Worm (Caenorhabditis elegans) whole organism, young adult: ENCODE results near the gene T06C12.12.
A peak's percentile ranks its signal among the peaks of the same experiment; 100 is the strongest.

Source experiments
- B0019.2 ChIP-seq: fragments of 200-800 bp; sonication (Bioruptor generic); conservative IDR thresholded peaks from 2 replicates; pipeline ENCODE4 v1.3.6; 2022; ENCODE audit warnings: missing genetic modification reagents, missing genetic modification characterization, missing compliant biosample characterization
- B0261.1 ChIP-seq: sonication (generic microtip); optimal IDR thresholded peaks from 2 replicates; lab custom pipeline; 2016; ENCODE audit warnings: mild to moderate bottlenecking, missing genetic modification characterization, moderate library complexity, missing compliant biosample characterization
- B0336.3 ChIP-seq: fragments of 200-800 bp; sonication (Bioruptor generic); IDR thresholded peaks from 2 replicates; pipeline ENCODE4 v1.3.6; 2022; ENCODE audit warnings: missing genetic modification characterization, missing compliant biosample characterization
- F23B12.7 ChIP-seq: sonication (generic microtip); optimal IDR thresholded peaks from 2 replicates; lab custom pipeline; 2017; ENCODE audit warnings: missing genetic modification characterization, mild to moderate bottlenecking, missing compliant biosample characterization, antibody characterized with exemption, moderate library complexity; ENCODE audit not compliant: insufficient read depth
- F49E8.2 ChIP-seq: sonication (generic microtip); optimal IDR thresholded peaks from 3 replicates; lab custom pipeline; 2017; ENCODE audit warnings: missing genetic modification characterization, mild to moderate bottlenecking, missing compliant biosample characterization, antibody characterized with exemption, moderate library complexity; ENCODE audit not compliant: insufficient read depth
- F57A8.1 ChIP-seq: fragments of 200-800 bp; sonication (Bioruptor generic); optimal IDR thresholded peaks from 2 replicates; lab custom pipeline; 2018; ENCODE audit warnings: mild to moderate bottlenecking, missing genetic modification characterization, moderate library complexity, missing compliant biosample characterization
- F57C9.4 ChIP-seq: sonication (generic microtip); optimal IDR thresholded peaks from 2 replicates; lab custom pipeline; 2017; ENCODE audit warnings: mild to moderate bottlenecking, missing genetic modification characterization, missing compliant biosample characterization
- K11D2.4 ChIP-seq: fragments of 200-800 bp; sonication (Bioruptor generic); IDR thresholded peaks from 2 replicates; pipeline ENCODE4 v1.3.6; 2022; ENCODE audit warnings: missing genetic modification reagents, missing genetic modification characterization, missing compliant biosample characterization
- T07F8.4 ChIP-seq: sonication (generic microtip); optimal IDR thresholded peaks from 2 replicates; lab custom pipeline; 2016; ENCODE audit warnings: mild to moderate bottlenecking, missing genetic modification characterization, moderate library complexity, missing compliant biosample characterization
- Y53F4B.3 ChIP-seq: fragments of 200-800 bp; sonication (Bioruptor generic); IDR thresholded peaks from 2 replicates; pipeline ENCODE4 v1.3.6; 2022; ENCODE audit warnings: missing genetic modification reagents, missing genetic modification characterization, missing compliant biosample characterization
- Y79H2A.3 ChIP-seq: fragments of 200-800 bp; sonication (Bioruptor generic); conservative IDR thresholded peaks from 2 replicates; pipeline ENCODE4 v1.3.6; 2022; ENCODE audit warnings: missing genetic modification reagents, missing genetic modification characterization, missing compliant biosample characterization
- attf-3 ChIP-seq: fragments of 200-800 bp; sonication (Bioruptor generic); conservative IDR thresholded peaks from 2 replicates; pipeline ENCODE4 v1.3.6; 2022; ENCODE audit warnings: missing genetic modification reagents, missing genetic modification characterization, missing compliant biosample characterization
- bed-1 ChIP-seq: fragments of 200-800 bp; sonication (Bioruptor generic); IDR thresholded peaks from 2 replicates; pipeline ENCODE4 v1.3.6; 2022; ENCODE audit warnings: missing genetic modification reagents, missing genetic modification characterization, missing compliant biosample characterization
- bed-2 ChIP-seq: fragments of 200-800 bp; sonication (Bioruptor generic); IDR thresholded peaks from 2 replicates; pipeline ENCODE4 v1.3.6; 2022; ENCODE audit warnings: missing genetic modification reagents, missing genetic modification characterization, missing compliant biosample characterization
- cebp-2 ChIP-seq: fragments of 200-800 bp; sonication (Bioruptor generic); IDR thresholded peaks from 2 replicates; pipeline ENCODE4 v1.3.6; 2022; ENCODE audit warnings: missing genetic modification characterization, missing compliant biosample characterization
- ceh-40 ChIP-seq: fragments of 200-800 bp; sonication (Bioruptor generic); IDR thresholded peaks from 2 replicates; pipeline ENCODE4 v1.3.6; 2022; ENCODE audit warnings: missing genetic modification characterization, missing compliant biosample characterization
- ceh-58 ChIP-seq: fragments of 200-800 bp; sonication (Bioruptor generic); IDR thresholded peaks from 2 replicates; pipeline ENCODE4 v1.3.6; 2022; ENCODE audit warnings: missing genetic modification characterization, missing compliant biosample characterization
- chd-7 ChIP-seq: sonication (generic microtip); optimal IDR thresholded peaks from 2 replicates; lab custom pipeline; 2016; ENCODE audit warnings: mild to moderate bottlenecking, missing genetic modification characterization, moderate library complexity, missing compliant biosample characterization
- dpl-1 ChIP-seq: fragments of 150-350 bp; optimal IDR thresholded peaks from 2 replicates; lab custom pipeline; 2014; ENCODE audit warnings: missing biosample characterization, missing genetic modification reagents, missing genetic modification characterization
- efl-1 ChIP-seq: fragments of 150-350 bp; optimal IDR thresholded peaks from 2 replicates; lab custom pipeline; 2014; ENCODE audit warnings: missing biosample characterization, missing genetic modification reagents, missing genetic modification characterization
- egl-18 ChIP-seq: fragments of 200-800 bp; sonication (Bioruptor generic); IDR thresholded peaks from 2 replicates; pipeline ENCODE4 v1.3.6; 2022; ENCODE audit warnings: missing genetic modification reagents, missing genetic modification characterization, missing compliant biosample characterization
- ekl-4 ChIP-seq: fragments of 200-800 bp; sonication (Bioruptor generic); IDR thresholded peaks from 2 replicates; pipeline ENCODE4 v1.3.6; 2022; ENCODE audit warnings: missing genetic modification reagents, missing genetic modification characterization, missing compliant biosample characterization
- fkh-3 ChIP-seq: sonication (generic microtip); optimal IDR thresholded peaks from 2 replicates; lab custom pipeline; 2016; ENCODE audit warnings: mild to moderate bottlenecking, missing genetic modification characterization, missing compliant biosample characterization
- hmg-1.2 ChIP-seq: fragments of 200-800 bp; sonication (Bioruptor generic); IDR thresholded peaks from 2 replicates; pipeline ENCODE4 v1.3.6; 2022; ENCODE audit warnings: missing genetic modification reagents, missing genetic modification characterization, missing compliant biosample characterization
- hrde-1 ChIP-seq: sonication (generic microtip); optimal IDR thresholded peaks from 2 replicates; lab custom pipeline; 2016; ENCODE audit warnings: missing genetic modification characterization, mild to moderate bottlenecking, missing compliant biosample characterization, moderate library complexity, missing genotype, missing genetic modification reagents, borderline replicate concordance
- let-607 ChIP-seq, 2 experiments: fragments of 200-800 bp in 1 of 2; sonication (Bioruptor generic) in 1 of 2; sonication (generic microtip) in 1 of 2; optimal IDR thresholded peaks; 2 replicates each; lab custom pipeline; 2016 to 2018; ENCODE audit warnings: mild to moderate bottlenecking in 2 of 2, missing compliant biosample characterization in 2 of 2, missing genetic modification characterization in 2 of 2, moderate library complexity in 2 of 2, missing genotype in 1 of 2
- lin-35 ChIP-seq, 3 experiments: fragments of 150-350 bp in 2 of 3; sonication (generic microtip) in 1 of 3; optimal IDR thresholded peaks; 2 replicates each; lab custom pipeline; 2014 to 2018; ENCODE audit warnings: missing biosample characterization in 3 of 3, missing genetic modification characterization in 3 of 3, missing genetic modification reagents in 3 of 3
- lin-40 ChIP-seq: sonication (generic microtip); optimal IDR thresholded peaks from 2 replicates; lab custom pipeline; 2016; ENCODE audit warnings: missing genetic modification characterization, mild to moderate bottlenecking, missing compliant biosample characterization, missing genotype, missing genetic modification reagents
- lin-54 ChIP-seq: fragments of 200-800 bp; sonication (Bioruptor generic); optimal IDR thresholded peaks from 2 replicates; lab custom pipeline; 2018; ENCODE audit warnings: mild to moderate bottlenecking, missing genetic modification characterization, missing compliant biosample characterization
- lsl-1 ChIP-seq: fragments of 200-800 bp; sonication (Bioruptor generic); optimal IDR thresholded peaks from 2 replicates; lab custom pipeline; 2018; ENCODE audit warnings: mild to moderate bottlenecking, missing genetic modification characterization, moderate library complexity, missing compliant biosample characterization
- madf-10 ChIP-seq: sonication (generic microtip); optimal IDR thresholded peaks from 2 replicates; lab custom pipeline; 2016; ENCODE audit warnings: mild to moderate bottlenecking, missing genetic modification characterization, missing compliant biosample characterization
- mcd-1 ChIP-seq: fragments of 200-800 bp; sonication (Bioruptor generic); IDR thresholded peaks from 2 replicates; pipeline ENCODE4 v1.3.6; 2022; ENCODE audit warnings: missing genetic modification reagents, missing genetic modification characterization, missing compliant biosample characterization
- mes-4 ChIP-seq: sonication (generic microtip); optimal IDR thresholded peaks from 2 replicates; lab custom pipeline; 2016; ENCODE audit warnings: missing genotype, missing genetic modification characterization, missing compliant biosample characterization
- mxl-1 ChIP-seq: sonication (generic microtip); optimal IDR thresholded peaks from 2 replicates; lab custom pipeline; 2016; ENCODE audit warnings: missing genetic modification characterization, missing compliant biosample characterization
- nhr-80 ChIP-seq: sonication (generic microtip); optimal IDR thresholded peaks from 2 replicates; lab custom pipeline; 2016; ENCODE audit warnings: missing genetic modification characterization, missing compliant biosample characterization
- nhr-90 ChIP-seq: sonication (generic microtip); optimal IDR thresholded peaks from 2 replicates; lab custom pipeline; 2016; ENCODE audit warnings: missing genotype, mild to moderate bottlenecking, missing genetic modification characterization, missing compliant biosample characterization
- pbrm-1 ChIP-seq: fragments of 200-800 bp; sonication (Bioruptor generic); IDR thresholded peaks from 2 replicates; pipeline ENCODE4 v1.3.6; 2022; ENCODE audit warnings: missing genetic modification reagents, missing genetic modification characterization, missing compliant biosample characterization
- rcor-1 ChIP-seq: fragments of 200-800 bp; sonication (Bioruptor generic); IDR thresholded peaks from 2 replicates; pipeline ENCODE4 v1.3.6; 2022; ENCODE audit warnings: missing genetic modification reagents, missing genetic modification characterization, missing compliant biosample characterization
- rpc-1 ChIP-seq, 2 experiments: fragments of 150-350 bp in 1 of 2; sonication (generic microtip) in 1 of 2; optimal IDR thresholded peaks; 2 replicates each; lab custom pipeline; 2014 to 2018; ENCODE audit warnings: missing biosample characterization in 1 of 2, missing genetic modification characterization in 1 of 2, missing genetic modification reagents in 1 of 2, missing genotype in 1 of 2
- sdz-38 ChIP-seq: sonication (generic microtip); optimal IDR thresholded peaks from 2 replicates; lab custom pipeline; 2016; ENCODE audit warnings: missing genotype, missing genetic modification characterization, missing compliant biosample characterization
- snpc-3.4 ChIP-seq: sonication (generic microtip); optimal IDR thresholded peaks from 2 replicates; lab custom pipeline; 2017; ENCODE audit warnings: missing genetic modification characterization, mild to moderate bottlenecking, missing compliant biosample characterization, antibody characterized with exemption, moderate library complexity, missing genotype, missing genetic modification reagents
- snpc-4 ChIP-seq, 5 experiments: fragments of 150-350 bp in 1 of 5; sonication (generic microtip) in 4 of 5; optimal IDR thresholded peaks; 2 replicates each; lab custom pipeline; 2014 to 2018; ENCODE audit warnings: missing genetic modification characterization in 5 of 5, missing biosample characterization in 3 of 5, antibody characterized with exemption in 2 of 5, mild to moderate bottlenecking in 2 of 5, missing compliant biosample characterization in 2 of 5, missing genotype in 2 of 5, moderate library complexity in 2 of 5, missing genetic modification reagents in 1 of 5
- sptf-2 ChIP-seq: fragments of 200-800 bp; sonication (Bioruptor generic); optimal IDR thresholded peaks from 2 replicates; lab custom pipeline; 2018; ENCODE audit warnings: mild to moderate bottlenecking, missing genetic modification characterization, missing compliant biosample characterization
- tbp1 ChIP-seq: fragments of 200-800 bp; sonication (Bioruptor generic); optimal IDR thresholded peaks from 2 replicates; lab custom pipeline; 2018; ENCODE audit warnings: mild to moderate bottlenecking, missing genetic modification characterization, missing compliant biosample characterization
- tbx-9 ChIP-seq: sonication (generic microtip); optimal IDR thresholded peaks from 2 replicates; lab custom pipeline; 2016; ENCODE audit warnings: borderline replicate concordance, missing genetic modification characterization, inconsistent platforms, missing compliant biosample characterization
- unc-62 ChIP-seq: fragments of 150-350 bp; optimal IDR thresholded peaks from 2 replicates; lab custom pipeline; 2014; ENCODE audit warnings: missing biosample characterization, missing genetic modification reagents, missing genetic modification characterization

Gene T06C12.12

DNA sequence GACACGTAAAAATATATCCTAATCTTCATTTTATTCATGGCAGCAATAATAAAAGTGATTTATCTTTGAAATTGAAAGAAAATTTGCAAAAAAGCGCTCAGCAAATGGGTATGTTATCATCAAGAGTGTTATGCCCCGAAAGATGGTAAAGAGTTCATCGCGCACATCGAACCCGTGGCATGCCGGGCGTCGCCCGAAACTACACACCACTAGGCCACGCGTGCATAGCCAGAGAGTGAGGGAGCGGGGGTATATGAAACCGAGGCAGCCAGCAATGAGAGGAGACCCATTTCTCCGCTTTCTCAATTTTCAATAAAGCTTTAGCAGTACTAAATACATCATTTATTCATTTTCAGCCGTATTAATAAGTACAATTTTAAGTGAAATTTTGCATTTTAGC is 18.1 kb upstream of the T06C12.12 start (continued):
- TF ChIP-seq ceh-40 (GFP tag; lab: Robert Waterston, UW) (peak; percentile 94; the same call in 1 of the 2 replicates), snpc-3.4 (peak; percentile 93), sdz-38 (no peak), lin-35 (GFP tag; optimal IDR thresholded peaks at IDR 0.05; lab: Kevin White, UChicago) (peak in 2 of 3 experiments; percentile 30 to 82), F57A8.1 (peak; percentile 91), rcor-1 (GFP tag; lab: Robert Waterston, UW) (peak; percentile 87), B0336.3 (GFP tag; lab: Robert Waterston, UW) (peak; percentile 87; the same call in 1 of the 2 replicates), hrde-1 (tag; lab: Kevin White, UChicago) (peak; percentile 93), mxl-1 (peak; percentile 97), attf-3 (GFP tag; lab: Robert Waterston, UW) (peak; percentile 67), bed-2 (peak; percentile 85; the same call in 1 of the 2 replicates), F49E8.2 (tag; lab: Kevin White, UChicago) (peak; percentile 51), nhr-90 (peak; percentile 98), tbp1 (GFP tag; lab: Kevin White, UChicago) (peak; percentile 100), nhr-80 (tag; lab: Kevin White, UChicago) (peak; percentile 65), unc-62 (GFP tag; lab: Kevin White, UChicago) (no peak), hmg-1.2 (GFP tag; lab: Robert Waterston, UW) (peak; percentile 87), madf-10 (tag; lab: Kevin White, UChicago) (peak; percentile 87), fkh-3 (tag; lab: Kevin White, UChicago) (peak; percentile 98), snpc-4 (GFP tag; optimal IDR thresholded peaks at IDR 0.05; lab: Kevin White, UChicago) (peak; percentile 83), snpc-4 (tag; optimal IDR thresholded peaks at IDR 0.05; lab: Kevin White, UChicago) (peak; percentile 66 to 88 (median 86)), K11D2.4 (peak; percentile 84), B0019.2 (0 out of 2 replicates have a peak, but pooled peaks have one; percentile 36), ekl-4 (GFP tag; lab: Robert Waterston, UW) (peak; percentile 75; the same call in 1 of the 2 replicates), B0261.1 (tag; lab: Kevin White, UChicago) (peak; percentile 99), Y79H2A.3 (GFP tag; lab: Robert Waterston, UW) (0 out of 2 replicates have a peak, but pooled peaks have one; percentile 65), let-607 (tag; optimal IDR thresholded peaks at IDR 0.05; lab: Kevin White, UChicago) (peak; percentile 71 to 75), F57C9.4 (tag; lab: Kevin White, UChicago) (peak; percentile 74), pbrm-1 (GFP tag; lab: Robert Waterston, UW) (peak; percentile 91), F23B12.7 (peak; percentile 98), sptf-2 (peak; percentile 91), cebp-2 (GFP tag; lab: Robert Waterston, UW) (peak; percentile 96), bed-1 (peak; percentile 95), dpl-1 (peak; percentile 8), T07F8.4 (peak; percentile 88), tbx-9 (tag; lab: Kevin White, UChicago) (peak; percentile 96), mes-4 (peak; percentile 93), rpc-1 (optimal IDR thresholded peaks at IDR 0.05; lab: Kevin White, UChicago) (peak; percentile 98), rpc-1 (tag; optimal IDR thresholded peaks at IDR 0.05; lab: Kevin White, UChicago) (peak; percentile 99), Y53F4B.3 (peak; percentile 50; the same call in 1 of the 2 replicates), lsl-1 (GFP tag; lab: Kevin White, UChicago) (peak; percentile 71), chd-7 (peak; percentile 95), egl-18 (GFP tag; lab: Robert Waterston, UW) (peak; percentile 83; the same call in 1 of the 2 replicates), efl-1 (peak; percentile 34), lin-40 (no peak), lin-54 (GFP tag; lab: Kevin White, UChicago) (peak; percentile 84), mcd-1 (GFP tag; lab: Robert Waterston, UW) (peak; percentile 84), ceh-58 (0 out of 2 replicates have a peak, but pooled peaks have one; percentile 85)
